Worm (Caenorhabditis elegans) whole organism, L3 larva: ENCODE results near the gene C34C12.7.

Source experiments
- ZK546.5 ChIP-seq: sonication (generic microtip); optimal IDR thresholded peaks from 2 replicates; lab custom pipeline; 2017; ENCODE audit warnings: missing biosample characterization, missing genetic modification characterization
- aly-2 ChIP-seq: fragments of 150-350 bp; optimal IDR thresholded peaks from 2 replicates; lab custom pipeline; 2014; ENCODE audit warnings: missing biosample characterization, missing genetic modification characterization
- ama-1 ChIP-seq: fragments of 150-350 bp; optimal IDR thresholded peaks from 2 replicates; lab custom pipeline; 2018
- ceh-16 ChIP-seq: sonication (generic microtip); optimal IDR thresholded peaks from 2 replicates; lab custom pipeline; 2017; ENCODE audit warnings: missing biosample characterization, missing genetic modification characterization
- ceh-28 ChIP-seq: fragments of 150-350 bp; optimal IDR thresholded peaks from 2 replicates; lab custom pipeline; 2014; ENCODE audit warnings: missing biosample characterization, missing genetic modification reagents, missing genetic modification characterization
- daf-12 ChIP-seq: fragments of 150-350 bp; optimal IDR thresholded peaks from 2 replicates; lab custom pipeline; 2014; ENCODE audit warnings: missing biosample characterization, missing genetic modification reagents, missing genetic modification characterization
- elt-1 ChIP-seq: fragments of 150-350 bp; optimal IDR thresholded peaks from 2 replicates; lab custom pipeline; 2014; ENCODE audit warnings: missing biosample characterization, missing genetic modification characterization
- elt-2 ChIP-seq: sonication (generic microtip); optimal IDR thresholded peaks from 2 replicates; lab custom pipeline; 2016; ENCODE audit warnings: missing genetic modification reagents, mild to moderate bottlenecking, missing genetic modification characterization, missing compliant biosample characterization
- elt-3 ChIP-seq, 3 experiments: fragments of 150-350 bp in 1 of 3; sonication (generic microtip) in 2 of 3; optimal IDR thresholded peaks; 2 replicates in 2 of 3; 4 replicates in 1 of 3; lab custom pipeline; 2014 to 2017; ENCODE audit warnings: missing biosample characterization in 3 of 3, missing genetic modification characterization in 3 of 3
- eor-1 ChIP-seq, 2 experiments: fragments of 150-350 bp; optimal IDR thresholded peaks; 2 replicates each; lab custom pipeline; 2014 to 2018; ENCODE audit warnings: missing biosample characterization in 2 of 2, missing genetic modification characterization in 2 of 2
- fkh-10 ChIP-seq: sonication (generic microtip); optimal IDR thresholded peaks from 2 replicates; lab custom pipeline; 2017; ENCODE audit warnings: missing biosample characterization, missing genetic modification reagents, missing genetic modification characterization
- fkh-2 ChIP-seq: fragments of 150-350 bp; optimal IDR thresholded peaks from 2 replicates; lab custom pipeline; 2014; ENCODE audit warnings: missing biosample characterization, missing genetic modification reagents, missing genetic modification characterization
- hmg-11 ChIP-seq: sonication (generic microtip); optimal IDR thresholded peaks from 2 replicates; lab custom pipeline; 2016; ENCODE audit warnings: missing genetic modification characterization, missing compliant biosample characterization
- jun-1 ChIP-seq: fragments of 150-350 bp; optimal IDR thresholded peaks from 2 replicates; lab custom pipeline; 2014; ENCODE audit warnings: missing biosample characterization, missing genetic modification reagents, missing genetic modification characterization
- lin-15B ChIP-seq: fragments of 150-350 bp; optimal IDR thresholded peaks from 2 replicates; lab custom pipeline; 2014; ENCODE audit warnings: missing biosample characterization, missing genetic modification characterization
- lin-39 ChIP-seq: fragments of 150-350 bp; optimal IDR thresholded peaks from 2 replicates; lab custom pipeline; 2018; ENCODE audit warnings: missing biosample characterization, missing genetic modification reagents, missing genetic modification characterization
- lsy-12 ChIP-seq: sonication (generic microtip); optimal IDR thresholded peaks from 2 replicates; lab custom pipeline; 2016; ENCODE audit warnings: mild to moderate bottlenecking, missing genetic modification characterization, missing compliant biosample characterization
- mml-1 ChIP-seq: fragments of 150-350 bp; sonication (generic microtip); optimal IDR thresholded peaks from 3 replicates; lab custom pipeline; 2014; ENCODE audit warnings: missing biosample characterization, missing genetic modification characterization
- nfya-1 ChIP-seq: sonication (generic microtip); optimal IDR thresholded peaks from 2 replicates; lab custom pipeline; 2017; ENCODE audit warnings: missing genetic modification characterization, mild to moderate bottlenecking, missing compliant biosample characterization, antibody characterized with exemption, moderate library complexity; ENCODE audit not compliant: insufficient read depth
- nhr-11 ChIP-seq: fragments of 150-350 bp; optimal IDR thresholded peaks from 2 replicates; lab custom pipeline; 2014; ENCODE audit warnings: missing biosample characterization, missing genetic modification characterization
- nhr-12 ChIP-seq: fragments of 150-350 bp; optimal IDR thresholded peaks from 2 replicates; lab custom pipeline; 2014; ENCODE audit warnings: missing biosample characterization, missing genetic modification characterization
- nhr-23 ChIP-seq: fragments of 150-350 bp; optimal IDR thresholded peaks from 2 replicates; lab custom pipeline; 2014; ENCODE audit warnings: missing biosample characterization, missing genetic modification reagents, missing genetic modification characterization
- nhr-25 ChIP-seq: sonication (generic microtip); optimal IDR thresholded peaks from 2 replicates; lab custom pipeline; 2017; ENCODE audit warnings: missing biosample characterization, missing genetic modification characterization
- nhr-28 ChIP-seq: fragments of 150-350 bp; optimal IDR thresholded peaks from 2 replicates; lab custom pipeline; 2014; ENCODE audit warnings: missing biosample characterization, missing genetic modification characterization
- nhr-43 ChIP-seq: sonication (generic microtip); optimal IDR thresholded peaks from 2 replicates; lab custom pipeline; 2016; ENCODE audit warnings: mild to moderate bottlenecking, missing genetic modification characterization, missing compliant biosample characterization; ENCODE audit not compliant: poor library complexity, severe bottlenecking
- nhr-67 ChIP-seq: fragments of 150-350 bp; optimal IDR thresholded peaks from 2 replicates; lab custom pipeline; 2014; ENCODE audit warnings: missing biosample characterization, missing genetic modification characterization
- nhr-76 ChIP-seq: fragments of 150-350 bp; sonication (generic microtip); optimal IDR thresholded peaks from 5 replicates; lab custom pipeline; 2014; ENCODE audit warnings: missing biosample characterization, missing genetic modification characterization
- nhr-77 ChIP-seq: fragments of 150-350 bp; optimal IDR thresholded peaks from 2 replicates; lab custom pipeline; 2014; ENCODE audit warnings: missing biosample characterization, missing genetic modification characterization
- pqm-1 ChIP-seq: fragments of 150-350 bp; optimal IDR thresholded peaks from 2 replicates; lab custom pipeline; 2017; ENCODE audit warnings: missing biosample characterization, missing genetic modification characterization, inconsistent platforms
- sea-2 ChIP-seq: fragments of 150-350 bp; sonication (generic microtip); optimal IDR thresholded peaks from 4 replicates; lab custom pipeline; 2014; ENCODE audit warnings: missing biosample characterization, missing genetic modification reagents, missing genetic modification characterization
- skn-1 ChIP-seq: fragments of 150-350 bp; optimal IDR thresholded peaks from 2 replicates; lab custom pipeline; 2014; ENCODE audit warnings: missing biosample characterization, missing genetic modification characterization
- snpc-4 ChIP-seq: fragments of 150-350 bp; optimal IDR thresholded peaks from 2 replicates; lab custom pipeline; 2014; ENCODE audit warnings: missing biosample characterization, missing genetic modification characterization
- tbx-2 ChIP-seq: sonication (generic microtip); optimal IDR thresholded peaks from 2 replicates; lab custom pipeline; 2016; ENCODE audit warnings: mild to moderate bottlenecking, missing genetic modification characterization, missing compliant biosample characterization
- ztf-11 ChIP-seq: fragments of 150-350 bp; optimal IDR thresholded peaks from 2 replicates; lab custom pipeline; 2014; ENCODE audit warnings: missing biosample characterization, missing genetic modification characterization

C34C12.7 gene

ce11 chrIII:3470973-3471372 is 17.2 kb downstream of the C34C12.7 start:
- TF ChIP-seq elt-3 (tag; optimal IDR thresholded peaks at IDR 0.05; lab: Kevin White, UChicago) = no peak
- TF ChIP-seq nhr-11 (tag; lab: Kevin White, UChicago) = no peak
- peak; percentile 5 for TF ChIP-seq elt-2

- TF ChIP-seq nhr-25 (no peak), ceh-28 (tag; lab: Kevin White, UChicago) (peak; percentile 14), daf-12 (tag; lab: Kevin White, UChicago) (no peak), ztf-11 (tag; lab: Kevin White, UChicago) (no peak), nhr-23 (tag; lab: Kevin White, UChicago) (peak; percentile 58), lin-15B (tag; lab: Kevin White, UChicago) (no peak), fkh-10 (no peak), nhr-43 (tag; lab: Kevin White, UChicago) (no peak), nhr-28 (tag; lab: Kevin White, UChicago) (no peak), elt-2 (no peak), nhr-76 (no peak), tbx-2 (tag; lab: Kevin White, UChicago) (no peak), nhr-67 (tag; lab: Kevin White, UChicago) (no peak), pqm-1 (tag; lab: Kevin White, UChicago) (no peak), ceh-16 (no peak)
These were observed 17.7 kb downstream of the C34C12.7 start for ce11 chrIII:3470433-3470832.

ce11 chrIII:3469646-3470045 is 18.5 kb downstream of the C34C12.7 start, which contains the start of gene smim-14:
Gene smim-14 (minus strand): TSS chrIII:3469746.
- no peak for TF ChIP-seq elt-1 (tag; lab: Kevin White, UChicago)
- peak; percentile 9 for TF ChIP-seq hmg-11
- no peak for TF ChIP-seq fkh-2 (tag; lab: Kevin White, UChicago)
- peak; percentile 2 for TF ChIP-seq ama-1 (lab: Kevin White, UChicago)
- TF ChIP-seq jun-1 (tag; lab: Kevin White, UChicago) = no peak
- TF ChIP-seq, all 47 proteins: peak for 2

- TF ChIP-seq sea-2 (GFP tag; lab: Kevin White, UChicago) (no peak), lsy-12 (tag; lab: Kevin White, UChicago) (no peak), elt-2 (peak; percentile 52), nhr-25 (no peak), lin-15B (tag; lab: Kevin White, UChicago) (peak; percentile 7)
These were observed 19.8 kb downstream of the C34C12.7 start for ce11 chrIII:3468384-3468783.

- no peak for TF ChIP-seq nhr-76
- no peak for TF ChIP-seq mml-1 (tag; lab: Kevin White, UChicago)
- no peak for TF ChIP-seq aly-2 (tag; lab: Kevin White, UChicago)
- TF ChIP-seq lin-39 = no peak
- no peak for TF ChIP-seq eor-1 (tag; optimal IDR thresholded peaks at IDR 0.05; lab: Kevin White, UChicago)
- TF ChIP-seq nhr-11 (tag; lab: Kevin White, UChicago) = no peak
- TF ChIP-seq nfya-1 (tag; lab: Kevin White, UChicago) = peak; percentile 93
- no peak for TF ChIP-seq lin-15B (tag; lab: Kevin White, UChicago)
- TF ChIP-seq nhr-12 = no peak
These were observed 21.1 kb downstream of the C34C12.7 start for ce11 chrIII:3467013-3467412.

ce11 chrIII:3461403-3461802 is 26.7 kb downstream of the C34C12.7 start, which contains the start of gene pph-6:
Gene pph-6 (plus strand): TSS chrIII:3461703.
- no peak for TF ChIP-seq nhr-77 (tag; lab: Kevin White, UChicago)
- no peak for TF ChIP-seq ZK546.5 (tag; lab: Kevin White, UChicago)
- TF ChIP-seq elt-2 = no peak
- TF ChIP-seq pqm-1 (tag; lab: Kevin White, UChicago) = no peak
- TF ChIP-seq nhr-43 (tag; lab: Kevin White, UChicago) = no peak
- TF ChIP-seq lsy-12 (tag; lab: Kevin White, UChicago) = no peak
- TF ChIP-seq snpc-4 (tag; lab: Kevin White, UChicago) = no peak
- no peak for TF ChIP-seq daf-12 (tag; lab: Kevin White, UChicago)
- TF ChIP-seq nhr-12 = no peak
- no peak for TF ChIP-seq tbx-2 (tag; lab: Kevin White, UChicago)
- no peak for TF ChIP-seq lin-39
- TF ChIP-seq skn-1 = no peak
